Worm (Caenorhabditis elegans): ENCODE results near the gene elmd-1.

Gene elmd-1

DNA sequence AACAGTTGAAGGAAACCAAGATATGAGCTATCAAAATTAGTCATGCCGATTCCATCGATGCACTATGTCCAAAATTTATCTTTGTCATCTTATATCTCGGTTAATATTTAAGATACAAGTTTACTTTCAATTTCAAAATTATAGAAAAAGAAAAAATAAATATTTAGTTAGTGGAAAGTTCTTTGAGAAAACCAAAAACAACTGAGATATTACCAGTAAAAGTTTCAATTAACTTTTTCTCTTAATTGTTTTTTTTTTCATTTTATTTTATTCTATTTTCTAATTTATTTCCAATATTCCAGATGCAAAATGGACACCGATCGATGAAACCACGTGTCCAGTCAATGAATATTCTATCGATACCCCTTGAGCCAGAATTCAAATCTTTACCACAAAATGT lies 45.1 kb upstream of the elmd-1 start, which contains the start of gene gei-1:
Gene gei-1 (plus strand): TSS at position 301 of the 400 bp plus-strand sequence.
- TF ChIP-seq lin-13 (GFP tag; optimal IDR thresholded peaks at IDR 0.05) (no peak), nhr-6 (tag; optimal IDR thresholded peaks at IDR 0.05) (no peak), nhr-102 (tag; optimal IDR thresholded peaks at IDR 0.05) (no peak)

DNA sequence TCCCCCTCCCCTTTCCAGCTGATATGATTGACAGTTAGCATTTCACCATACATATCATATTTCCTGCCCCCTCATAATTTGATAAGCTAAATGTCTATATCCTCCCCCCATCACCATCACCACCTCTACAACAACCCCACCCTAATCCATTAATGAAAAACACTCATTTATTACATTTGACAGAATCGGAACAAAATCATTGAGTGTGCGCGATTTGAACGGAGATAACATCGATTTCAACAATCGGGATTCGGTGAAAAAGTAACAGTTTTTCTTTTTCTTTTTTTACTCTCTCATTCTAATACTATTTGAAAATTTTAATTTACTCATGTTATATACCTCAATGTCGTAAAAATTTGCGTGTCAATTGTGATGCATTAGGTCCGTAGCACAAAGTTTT lies 43.9 kb upstream of the elmd-1 start:
- TF ChIP-seq pqm-1 (tag; optimal IDR thresholded peaks at IDR 0.05) (no peak), F37D6.2 (tag; optimal IDR thresholded peaks at IDR 0.05) (no peak), ceh-28 (tag; optimal IDR thresholded peaks at IDR 0.05) (no peak), nhr-25 (tag; optimal IDR thresholded peaks at IDR 0.05; ENCODE audit: borderline replicate concordance, insufficient read depth) (no peak), nhr-28 (tag; optimal IDR thresholded peaks at IDR 0.05) (no peak), daf-19 (GFP tag; conservative IDR thresholded peaks at IDR 0.05) (no peak), Y48G9A.11 (GFP tag; IDR thresholded peaks at IDR 0.05) (no peak), fkh-10 (GFP tag; optimal IDR thresholded peaks at IDR 0.05) (no peak), F10B5.3 (tag; optimal IDR thresholded peaks at IDR 0.05) (no peak), lin-1 (GFP tag; IDR thresholded peaks at IDR 0.05) (no peak), unc-130 (GFP tag; optimal IDR thresholded peaks at IDR 0.05) (no peak), lin-29 (GFP tag; IDR thresholded peaks at IDR 0.05) (no peak), lsy-2 (tag; optimal IDR thresholded peaks at IDR 0.05) (no peak), T26A8.4 (GFP tag; IDR thresholded peaks at IDR 0.05) (no peak), hlh-11 (tag; optimal IDR thresholded peaks at IDR 0.05) (no peak), dmd-6 (GFP tag; IDR thresholded peaks at IDR 0.05) (no peak), snpc-4 (tag; optimal IDR thresholded peaks at IDR 0.05) (no peak)

ce11 chrIII:3346665-3347064 lies 43.1 kb upstream of the elmd-1 start:
- TF ChIP-seq dmd-9 (GFP tag; IDR thresholded peaks at IDR 0.05) (no peak), daf-16 (GFP tag; optimal IDR thresholded peaks at IDR 0.05) (no peak), daf-16 (tag; optimal IDR thresholded peaks at IDR 0.05) (no peak), dmd-6 (GFP tag; IDR thresholded peaks at IDR 0.05) (no peak), egl-27 (tag; optimal IDR thresholded peaks at IDR 0.05) (no peak), dpl-1 (GFP tag; optimal IDR thresholded peaks at IDR 0.05) (no peak), zag-1 (tag; optimal IDR thresholded peaks at IDR 0.05) (no peak), mxl-2 (GFP tag; conservative IDR thresholded peaks at IDR 0.05) (no peak), ceh-82 (tag; optimal IDR thresholded peaks at IDR 0.05) (no peak), cey-2 (tag; optimal IDR thresholded peaks at IDR 0.05; ENCODE audit: borderline replicate concordance, insufficient read depth) (no peak), ztf-11 (tag; optimal IDR thresholded peaks at IDR 0.05) (no peak), ceh-62 (tag; optimal IDR thresholded peaks at IDR 0.05) (no peak), spr-3 (GFP tag; optimal IDR thresholded peaks at IDR 0.05) (no peak), nhr-102 (tag; optimal IDR thresholded peaks at IDR 0.05) (no peak), F10B5.3 (tag; optimal IDR thresholded peaks at IDR 0.05) (no peak), mes-2 (tag; optimal IDR thresholded peaks at IDR 0.05; ENCODE audit: poor library complexity, severe bottlenecking) (no peak), vab-7 (GFP tag; IDR thresholded peaks at IDR 0.05) (no peak), Y48G9A.11 (GFP tag; IDR thresholded peaks at IDR 0.05) (no peak), ceh-28 (tag; optimal IDR thresholded peaks at IDR 0.05) (no peak), dve-1 (tag; optimal IDR thresholded peaks at IDR 0.05; ENCODE audit: insufficient read depth) (no peak), mdt-29 (GFP tag; IDR thresholded peaks at IDR 0.05) (no peak)

DNA sequence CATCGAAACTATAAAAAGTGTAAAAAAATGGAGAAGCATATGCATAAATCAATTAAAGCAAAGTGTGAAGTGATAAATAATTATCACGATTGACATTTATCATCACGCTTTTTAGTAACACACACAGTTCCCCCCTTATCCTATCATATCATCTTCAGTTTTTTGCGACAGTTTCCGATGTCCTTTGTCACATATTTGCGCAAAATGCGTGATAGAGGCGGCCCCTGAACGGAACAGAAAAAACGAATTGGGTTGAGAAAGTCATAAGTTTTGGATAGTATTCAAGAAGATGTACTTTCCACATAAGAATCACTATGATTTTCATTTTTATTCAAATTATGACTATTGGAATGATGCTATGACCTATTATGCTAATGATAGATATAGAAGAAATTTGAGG lies 40.7 kb upstream of the elmd-1 start:
- TF ChIP-seq hlh-11 (tag; optimal IDR thresholded peaks at IDR 0.05): peak; percentile 25
- no peak for TF ChIP-seq tra-1 (GFP tag; IDR thresholded peaks at IDR 0.05)
- TF ChIP-seq nhr-28 (tag; optimal IDR thresholded peaks at IDR 0.05): peak; percentile 54
- TF ChIP-seq D1046.2 (GFP tag; IDR thresholded peaks at IDR 0.05): no peak
- peak; percentile 57 for TF ChIP-seq mxl-3 (GFP tag; optimal IDR thresholded peaks at IDR 0.05)
- TF ChIP-seq hlh-30 (tag; optimal IDR thresholded peaks at IDR 0.05; ENCODE audit: insufficient read depth): peak; percentile 59

Measured in whole organism, L4 larva.